Fruit fly (Drosophila melanogaster) whole organism, prepupa: Measurements from ENCODE around the gene CG6470.

ENCODE experiments used
- Blimp-1 ChIP-seq: fragments of 200-800 bp; sonication (Bioruptor generic); optimal IDR thresholded peaks from 3 replicates; lab custom pipeline; 2017; ENCODE audit warnings: missing biosample characterization, missing genetic modification characterization, mild to moderate bottlenecking, moderate library complexity, missing genetic modification reagents
- CG10631 ChIP-seq: fragments of 200-800 bp; sonication (Bioruptor generic); optimal IDR thresholded peaks from 2 replicates; lab custom pipeline; 2016; ENCODE audit warnings: missing biosample characterization, missing genetic modification characterization
- CG10669 ChIP-seq: fragments of 200-800 bp; sonication (Bioruptor generic); optimal IDR thresholded peaks from 3 replicates; lab custom pipeline; 2018; ENCODE audit warnings: missing biosample characterization, mild to moderate bottlenecking, missing genetic modification characterization, moderate library complexity
- CG11294 ChIP-seq: fragments of 200-800 bp; sonication (Bioruptor generic); IDR thresholded peaks from 2 replicates; pipeline ENCODE4 v1.3.6; 2022; ENCODE audit warnings: missing biosample characterization, missing genetic modification characterization
- CG11762 ChIP-seq: fragments of 200-800 bp; sonication (Bioruptor generic); optimal IDR thresholded peaks from 3 replicates; lab custom pipeline; 2016; ENCODE audit warnings: missing biosample characterization, missing genetic modification characterization; ENCODE audit not compliant: insufficient read depth
- CG11902 ChIP-seq: fragments of 200-800 bp; sonication (Bioruptor generic); optimal IDR thresholded peaks from 3 replicates; lab custom pipeline; 2016; ENCODE audit warnings: missing biosample characterization, missing genetic modification characterization
- CG15336 ChIP-seq: fragments of 200-800 bp; sonication (Bioruptor generic); IDR thresholded peaks from 2 replicates; pipeline ENCODE4 v1.3.6; 2022; ENCODE audit warnings: missing biosample characterization, missing genetic modification characterization
- CG1621 ChIP-seq: fragments of 200-800 bp; sonication (Bioruptor generic); optimal IDR thresholded peaks from 3 replicates; lab custom pipeline; 2018; ENCODE audit warnings: missing biosample characterization, mild to moderate bottlenecking, missing genetic modification characterization
- CG16779 ChIP-seq: fragments of 200-800 bp; sonication (Bioruptor generic); optimal IDR thresholded peaks from 3 replicates; lab custom pipeline; 2017; ENCODE audit warnings: missing biosample characterization, mild to moderate bottlenecking, missing genetic modification characterization
- CG3032 ChIP-seq: fragments of 200-800 bp; optimal IDR thresholded peaks from 2 replicates; lab custom pipeline; 2019; ENCODE audit warnings: missing biosample characterization, mild to moderate bottlenecking, missing genetic modification characterization, moderate library complexity
- CG31627 ChIP-seq: fragments of 200-800 bp; sonication (Bioruptor generic); optimal IDR thresholded peaks from 3 replicates; lab custom pipeline; 2016; ENCODE audit warnings: missing biosample characterization, missing genetic modification characterization
- CG34406 ChIP-seq: fragments of 200-800 bp; sonication (Bioruptor generic); optimal IDR thresholded peaks from 3 replicates; lab custom pipeline; 2016; ENCODE audit warnings: missing biosample characterization, missing genetic modification characterization
- CG3919 ChIP-seq: fragments of 200-800 bp; sonication (Bioruptor generic); optimal IDR thresholded peaks from 3 replicates; lab custom pipeline; 2016; ENCODE audit warnings: missing biosample characterization, missing genetic modification characterization
- CG6276 ChIP-seq: fragments of 200-800 bp; sonication (Bioruptor generic); optimal IDR thresholded peaks from 2 replicates; lab custom pipeline; 2017; ENCODE audit warnings: missing biosample characterization, mild to moderate bottlenecking, missing genetic modification characterization
- CG6792 ChIP-seq: fragments of 200-800 bp; sonication (Bioruptor generic); optimal IDR thresholded peaks from 3 replicates; lab custom pipeline; 2016; ENCODE audit warnings: missing biosample characterization, missing genetic modification characterization
- CG6808 ChIP-seq: fragments of 200-800 bp; sonication (Bioruptor generic); optimal IDR thresholded peaks from 3 replicates; lab custom pipeline; 2017; ENCODE audit warnings: missing biosample characterization, missing genetic modification characterization, mild to moderate bottlenecking, moderate library complexity, missing genetic modification reagents
- CG7368 ChIP-seq: fragments of 200-800 bp; sonication (Bioruptor generic); optimal IDR thresholded peaks from 3 replicates; lab custom pipeline; 2016; ENCODE audit warnings: missing biosample characterization, missing genetic modification characterization
- CG8119 ChIP-seq: fragments of 200-800 bp; sonication (Bioruptor generic); IDR thresholded peaks from 3 replicates; pipeline ENCODE4 v1.3.6; 2022; ENCODE audit warnings: missing biosample characterization, missing genetic modification characterization
- CG8319 ChIP-seq: fragments of 200-800 bp; sonication (Bioruptor generic); optimal IDR thresholded peaks from 3 replicates; lab custom pipeline; 2016; ENCODE audit warnings: missing biosample characterization, missing genetic modification characterization
- CG9139 ChIP-seq: fragments of 200-800 bp; sonication (Bioruptor generic); optimal IDR thresholded peaks from 3 replicates; lab custom pipeline; 2017; ENCODE audit warnings: missing biosample characterization, mild to moderate bottlenecking, missing genetic modification characterization
- Eip78C ChIP-seq: fragments of 200-800 bp; sonication (Bioruptor generic); peaks from one replicate; lab custom pipeline; 2016; ENCODE audit warnings: missing biosample characterization, missing genetic modification characterization
- Eip93F ChIP-seq: fragments of 200-800 bp; sonication (Bioruptor generic); optimal IDR thresholded peaks from 2 replicates; lab custom pipeline; 2016; ENCODE audit warnings: missing biosample characterization, mild to moderate bottlenecking, missing genetic modification characterization
- Ets21C ChIP-seq: fragments of 200-800 bp; sonication (Bioruptor generic); optimal IDR thresholded peaks from 3 replicates; lab custom pipeline; 2016; ENCODE audit warnings: missing biosample characterization, missing genetic modification characterization
- Ets96B ChIP-seq: fragments of 200-800 bp; optimal IDR thresholded peaks from 2 replicates; lab custom pipeline; 2019; ENCODE audit warnings: missing biosample characterization, mild to moderate bottlenecking, missing genetic modification characterization, moderate library complexity
- Hr38 ChIP-seq: sonication (Bioruptor generic); optimal IDR thresholded peaks from 2 replicates; lab custom pipeline; 2016; ENCODE audit warnings: missing biosample characterization, missing genetic modification characterization
- Lpt ChIP-seq: fragments of 200-800 bp; sonication (Bioruptor generic); optimal IDR thresholded peaks from 3 replicates; lab custom pipeline; 2016; ENCODE audit warnings: missing biosample characterization, missing genetic modification characterization
- Met ChIP-seq: fragments of 200-800 bp; sonication (Bioruptor generic); optimal IDR thresholded peaks from 3 replicates; lab custom pipeline; 2016; ENCODE audit warnings: missing biosample characterization, missing genetic modification characterization
- OdsH ChIP-seq: fragments of 200-800 bp; sonication (Bioruptor generic); optimal IDR thresholded peaks from 3 replicates; lab custom pipeline; 2016; ENCODE audit warnings: missing biosample characterization, missing genetic modification characterization
- Sox14 ChIP-seq: fragments of 200-800 bp; sonication (Bioruptor generic); optimal IDR thresholded peaks from 3 replicates; lab custom pipeline; 2016; ENCODE audit warnings: missing biosample characterization, missing genetic modification characterization
- Sox15 ChIP-seq: fragments of 200-800 bp; sonication (Bioruptor generic); optimal IDR thresholded peaks from 3 replicates; lab custom pipeline; 2016; ENCODE audit warnings: missing biosample characterization, missing genetic modification characterization
- cyc ChIP-seq: fragments of 200-800 bp; sonication (Bioruptor generic); optimal IDR thresholded peaks from 3 replicates; lab custom pipeline; 2016; ENCODE audit warnings: missing biosample characterization, missing genetic modification characterization
- dac ChIP-seq: fragments of 200-800 bp; sonication (Bioruptor generic); optimal IDR thresholded peaks from 2 replicates; lab custom pipeline; 2017; ENCODE audit warnings: missing biosample characterization, mild to moderate bottlenecking, missing genetic modification characterization
- eg ChIP-seq: fragments of 200-800 bp; sonication (Bioruptor generic); IDR thresholded peaks from 3 replicates; pipeline ENCODE4 v1.3.6; 2022; ENCODE audit warnings: missing biosample characterization, missing genetic modification characterization
- esn ChIP-seq: fragments of 200-800 bp; sonication (Bioruptor generic); optimal IDR thresholded peaks from 2 replicates; lab custom pipeline; 2016; ENCODE audit warnings: missing biosample characterization, mild to moderate bottlenecking, missing genetic modification characterization, moderate library complexity
- fd59A ChIP-seq: fragments of 200-800 bp; sonication (Bioruptor generic); optimal IDR thresholded peaks from 2 replicates; lab custom pipeline; 2017; ENCODE audit warnings: missing biosample characterization, mild to moderate bottlenecking, missing genetic modification characterization, missing genetic modification reagents
- fd85E ChIP-seq: fragments of 200-800 bp; sonication (Bioruptor generic); optimal IDR thresholded peaks from 3 replicates; lab custom pipeline; 2016; ENCODE audit warnings: missing biosample characterization, missing genetic modification characterization
- lz ChIP-seq: fragments of 200-800 bp; sonication (Bioruptor generic); optimal IDR thresholded peaks from 3 replicates; lab custom pipeline; 2016; ENCODE audit warnings: missing biosample characterization, missing genetic modification characterization
- pdm3 ChIP-seq: fragments of 200-800 bp; sonication (Bioruptor generic); optimal IDR thresholded peaks from 3 replicates; lab custom pipeline; 2016; ENCODE audit warnings: missing biosample characterization, missing genetic modification characterization
- salr ChIP-seq, 2 experiments: fragments of 200-800 bp; sonication (Bioruptor generic); optimal IDR thresholded peaks; 3 replicates each; lab custom pipeline; 2016 to 2018; ENCODE audit warnings: missing biosample characterization in 2 of 2, missing genetic modification characterization in 2 of 2, mild to moderate bottlenecking in 1 of 2
- ss ChIP-seq, 2 experiments: fragments of 200-800 bp; sonication (Bioruptor generic); optimal IDR thresholded peaks; 2 replicates in 1 of 2; 3 replicates in 1 of 2; lab custom pipeline; 2017 to 2018; ENCODE audit warnings: mild to moderate bottlenecking in 2 of 2, missing biosample characterization in 2 of 2, missing genetic modification characterization in 2 of 2, moderate library complexity in 1 of 2
- svp ChIP-seq: fragments of 200-800 bp; sonication (Bioruptor generic); peaks from one replicate; lab custom pipeline; 2016; ENCODE audit warnings: missing biosample characterization, missing genetic modification characterization
- topi ChIP-seq: fragments of 200-800 bp; sonication (Bioruptor generic); optimal IDR thresholded peaks from 3 replicates; lab custom pipeline; 2016; ENCODE audit warnings: missing biosample characterization, missing genetic modification characterization
- vri ChIP-seq: fragments of 200-800 bp; sonication (Bioruptor generic); optimal IDR thresholded peaks from 3 replicates; lab custom pipeline; 2016; ENCODE audit warnings: missing biosample characterization, mild to moderate bottlenecking, missing genetic modification characterization

The CG6470 gene

DNA sequence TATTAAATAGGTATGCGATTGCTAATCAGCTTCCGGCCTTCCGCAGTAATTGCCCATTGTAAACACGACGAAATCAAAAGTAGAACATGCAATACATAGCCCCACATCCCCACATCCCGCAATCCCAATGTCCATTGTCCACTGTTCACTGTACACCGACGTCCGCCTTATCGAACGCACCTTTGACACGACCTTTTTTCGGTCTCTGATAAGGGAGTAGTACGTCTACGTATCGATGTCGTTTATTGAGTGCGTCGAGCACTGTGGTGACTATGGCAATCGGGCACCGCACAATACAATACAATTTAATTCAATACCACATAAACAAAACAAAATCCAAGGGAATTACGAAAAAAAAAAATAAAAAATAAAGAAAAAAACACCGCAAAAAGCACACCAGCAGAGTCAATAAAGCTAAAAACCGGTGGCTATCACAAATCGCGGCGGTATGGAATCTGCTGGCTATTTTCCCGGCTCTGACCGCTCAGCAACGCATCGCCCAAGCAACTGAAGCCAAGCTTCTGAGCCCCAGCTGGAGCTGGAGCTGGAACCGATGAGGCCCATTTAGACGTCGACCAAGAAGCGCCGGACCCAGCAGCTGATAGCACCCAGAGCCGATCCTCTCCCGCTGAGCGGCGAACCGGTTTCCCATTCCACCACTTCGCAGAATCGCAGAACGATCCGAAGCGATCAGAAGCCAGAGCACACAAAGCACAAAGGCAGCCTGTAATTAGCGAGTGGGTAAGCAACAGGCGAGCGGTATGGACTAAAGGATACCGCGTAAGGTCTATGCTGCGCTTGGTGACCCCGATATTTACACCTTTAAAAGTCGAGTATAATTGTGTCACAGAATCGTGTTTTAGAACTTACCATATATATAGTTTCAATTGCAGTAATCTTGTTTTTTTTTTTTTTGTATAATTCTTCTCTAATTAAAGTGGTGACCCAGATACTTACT lies 31.1 kb downstream of the CG6470 start, which contains the start of gene Hayan (continued):
- peak; percentile 63 for TF ChIP-seq CG16779
- TF ChIP-seq Ets21C (GFP tag; lab: Kevin White, UChicago), result no peak
- peak; percentile 6 for TF ChIP-seq OdsH (GFP tag; lab: Kevin White, UChicago)
- peak; percentile 85 for TF ChIP-seq CG6808 (GFP tag; lab: Kevin White, UChicago)
- peak; percentile 93 for TF ChIP-seq CG1621
- peak; percentile 64 for TF ChIP-seq Eip78C (GFP tag; lab: Kevin White, UChicago)
- TF ChIP-seq Sox15, result no peak
- TF ChIP-seq CG3919 (GFP tag; lab: Kevin White, UChicago), result no peak
- TF ChIP-seq cyc (GFP tag; lab: Kevin White, UChicago), result no peak
- TF ChIP-seq CG7368 (GFP tag; lab: Kevin White, UChicago), result no peak
- peak; percentile 18 for TF ChIP-seq topi (GFP tag; lab: Kevin White, UChicago)
- TF ChIP-seq Hr38 (GFP tag; lab: Kevin White, UChicago), result no peak
- TF ChIP-seq CG8119 (GFP tag; lab: Robert Waterston, UW), result peak; percentile 41; the same call in 1 of the 3 replicates
- TF ChIP-seq fd85E, result no peak
- peak; percentile 51 for TF ChIP-seq CG6276
- TF ChIP-seq ss (GFP tag; optimal IDR thresholded peaks at IDR 0.05; lab: Kevin White, UChicago), result peak; percentile 56 to 75
- TF ChIP-seq CG11762, result no peak
- TF ChIP-seq salr (GFP tag; optimal IDR thresholded peaks at IDR 0.05; lab: Kevin White, UChicago), result no peak
- TF ChIP-seq CG15336 (GFP tag; lab: Robert Waterston, UW), result peak; percentile 33; the same call in 1 of the 2 replicates
- TF ChIP-seq CG6792 (GFP tag; lab: Kevin White, UChicago), result peak; percentile 6
- no peak for TF ChIP-seq CG11294
- TF ChIP-seq pdm3 (GFP tag; lab: Kevin White, UChicago), result peak; percentile 38

- TF ChIP-seq CG8319 (no peak), Ets96B (no peak), Eip93F (GFP tag; lab: Kevin White, UChicago) (no peak), OdsH (GFP tag; lab: Kevin White, UChicago) (no peak), CG10631 (GFP tag; lab: Kevin White, UChicago) (no peak), CG9139 (no peak), vri (GFP tag; lab: Kevin White, UChicago) (no peak), Hr38 (GFP tag; lab: Kevin White, UChicago) (no peak), svp (GFP tag; lab: Kevin White, UChicago) (no peak), CG6276 (no peak), Met (GFP tag; lab: Kevin White, UChicago) (no peak), CG6808 (GFP tag; lab: Kevin White, UChicago) (no peak)
Measured at dm6 chrX:18482537-18482936, 32.1 kb downstream of the CG6470 start.

DNA sequence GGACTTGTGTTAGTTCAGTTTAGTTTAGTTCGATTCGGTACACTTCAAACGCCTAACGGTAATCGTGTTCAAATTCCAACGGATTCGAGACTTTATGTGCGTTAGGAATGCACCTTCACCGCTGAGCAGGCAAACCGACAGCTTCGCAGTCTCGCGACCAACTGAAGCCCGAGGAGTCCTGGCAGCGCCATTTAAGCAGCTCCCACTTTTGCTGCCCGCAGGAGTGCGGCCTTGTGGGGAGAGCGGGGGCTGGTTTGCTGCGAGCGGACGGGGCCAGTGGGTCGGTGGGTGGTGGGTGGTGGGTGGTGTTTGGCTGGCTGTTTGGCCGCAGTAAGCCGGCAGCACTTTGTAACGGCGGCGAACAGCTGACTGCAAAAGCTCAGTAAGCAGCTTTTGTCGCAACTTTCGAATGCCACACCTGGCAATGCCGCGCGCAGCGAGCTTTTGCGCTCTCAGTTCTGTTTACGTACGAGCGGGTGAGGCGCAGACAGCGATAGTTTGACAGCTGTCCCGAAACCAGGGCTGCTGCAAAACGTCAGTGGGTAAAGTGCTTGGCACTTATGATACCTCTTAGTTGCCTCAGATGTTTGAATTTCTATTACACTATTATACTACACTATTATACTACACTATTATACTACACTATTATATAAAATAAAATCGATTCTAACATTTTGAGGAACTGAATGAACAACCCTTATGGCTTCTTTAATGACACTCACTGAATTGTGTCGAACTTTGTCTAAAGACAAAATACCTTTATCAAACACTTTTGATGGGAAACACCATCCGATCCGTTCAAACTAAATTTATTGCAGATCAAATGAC lies 35.1 kb downstream of the CG6470 start, which contains the start of gene CG32547:
TSS of gene CG32547 (minus strand) at position 181 of the 828 bp plus-strand sequence.
- TF ChIP-seq esn (GFP tag; lab: Kevin White, UChicago) (peak; percentile 14), Blimp-1 (GFP tag; lab: Kevin White, UChicago) (no peak), Lpt (GFP tag; lab: Kevin White, UChicago) (no peak), fd85E (no peak), OdsH (GFP tag; lab: Kevin White, UChicago) (no peak), CG6792 (GFP tag; lab: Kevin White, UChicago) (no peak), lz (GFP tag; lab: Kevin White, UChicago) (no peak), eg (peak; percentile 15; the same call in 2 of the 3 replicates), CG3032 (tag; lab: Kevin White, UChicago) (no peak), dac (no peak), Met (GFP tag; lab: Kevin White, UChicago) (peak; percentile 43), CG3919 (GFP tag; lab: Kevin White, UChicago) (no peak), CG11902 (GFP tag; lab: Kevin White, UChicago) (no peak), fd59A (GFP tag; lab: Kevin White, UChicago) (no peak), Hr38 (GFP tag; lab: Kevin White, UChicago) (no peak), CG8319 (no peak), CG34406 (GFP tag; lab: Kevin White, UChicago) (no peak), CG31627 (no peak), svp (GFP tag; lab: Kevin White, UChicago) (peak; percentile 36), CG10669 (GFP tag; lab: Kevin White, UChicago) (peak; percentile 21), Ets21C (GFP tag; lab: Kevin White, UChicago) (no peak), CG6808 (GFP tag; lab: Kevin White, UChicago) (peak; percentile 12), Sox14 (GFP tag; lab: Kevin White, UChicago) (no peak), CG7368 (GFP tag; lab: Kevin White, UChicago) (no peak)
